Worm (Caenorhabditis elegans) whole organism, young adult: Measurements from ENCODE around the gene D2089.8.

Experiments used
- ets-4 ChIP-seq: fragments of 200-800 bp; sonication (Bioruptor generic); optimal IDR thresholded peaks from 2 replicates; lab custom pipeline; 2018; ENCODE audit warnings: mild to moderate bottlenecking, missing genetic modification characterization, missing compliant biosample characterization
- mel-28 ChIP-seq: sonication (generic microtip); optimal IDR thresholded peaks from 2 replicates; lab custom pipeline; 2016; ENCODE audit warnings: borderline replicate concordance, mild to moderate bottlenecking, missing genetic modification characterization, missing compliant biosample characterization
- nhr-179 ChIP-seq: sonication (generic microtip); optimal IDR thresholded peaks from 2 replicates; lab custom pipeline; 2016; ENCODE audit warnings: mild to moderate bottlenecking, missing genetic modification characterization, missing compliant biosample characterization
- nhr-27 ChIP-seq: fragments of 200-800 bp; sonication (Bioruptor generic); optimal IDR thresholded peaks from 2 replicates; lab custom pipeline; 2018; ENCODE audit warnings: mild to moderate bottlenecking, missing genetic modification characterization, moderate library complexity, missing compliant biosample characterization

ce11 chrII:10627963-10628362, 34.6 kb downstream of the D2089.8 start, which contains the start of gene M28.8:
- no peak for TF ChIP-seq nhr-27 (tag; lab: Kevin White, UChicago)
- TF ChIP-seq ets-4 (GFP tag; lab: Kevin White, UChicago): no peak
- no peak for TF ChIP-seq nhr-179 (tag; lab: Kevin White, UChicago)
- TF ChIP-seq mel-28: no peak
